Worm (Caenorhabditis elegans): ENCODE measurements around the gene ZK632.2.

ZK632.2 gene

ce11 chrIII:9818763-9819162 lies 19.9 kb downstream of the ZK632.2 start, which contains the start of gene panl-3 (continued):
- TF ChIP-seq lin-39 (tag; optimal IDR thresholded peaks at IDR 0.05) (no peak), dmd-4 (tag; optimal IDR thresholded peaks at IDR 0.05) (no peak), blmp-1 (tag; optimal IDR thresholded peaks at IDR 0.05; ENCODE audit: insufficient read depth) (peak; percentile 4), fos-1 (tag; optimal IDR thresholded peaks at IDR 0.05) (peak; percentile 12), unc-39 (tag; optimal IDR thresholded peaks at IDR 0.05) (no peak), lin-13 (GFP tag; optimal IDR thresholded peaks at IDR 0.05) (peak; percentile 51)

ce11 chrIII:9822942-9823341 lies 24.0 kb downstream of the ZK632.2 start, which contains the start of gene arl-5:
arl-5 (plus strand) TSS chrIII:9823242.
- TF ChIP-seq sma-9 (GFP tag; optimal IDR thresholded peaks at IDR 0.05) (no peak), sma-9 (tag; optimal IDR thresholded peaks at IDR 0.05) (no peak), sma-3 (GFP tag; optimal IDR thresholded peaks at IDR 0.05) (no peak), nhr-11 (tag; optimal IDR thresholded peaks at IDR 0.05) (no peak), lin-13 (GFP tag; optimal IDR thresholded peaks at IDR 0.05) (no peak), nhr-12 (tag; optimal IDR thresholded peaks at IDR 0.05) (no peak), nhr-129 (tag; optimal IDR thresholded peaks at IDR 0.05) (no peak), mdl-1 (tag; optimal IDR thresholded peaks at IDR 0.05) (no peak), zag-1 (tag; optimal IDR thresholded peaks at IDR 0.05) (no peak), unc-55 (GFP tag; optimal IDR thresholded peaks at IDR 0.05) (no peak), lin-11 (tag; optimal IDR thresholded peaks at IDR 0.05) (no peak), ceh-16 (tag; optimal IDR thresholded peaks at IDR 0.05) (no peak), mab-5 (tag; optimal IDR thresholded peaks at IDR 0.05) (no peak), R02D3.7 (tag; optimal IDR thresholded peaks at IDR 0.05) (no peak), dmd-4 (tag; optimal IDR thresholded peaks at IDR 0.05) (no peak), nhr-77 (tag; optimal IDR thresholded peaks at IDR 0.05) (no peak), lin-39 (tag; optimal IDR thresholded peaks at IDR 0.05) (no peak), fos-1 (tag; optimal IDR thresholded peaks at IDR 0.05) (no peak), snpc-4 (tag; optimal IDR thresholded peaks at IDR 0.05) (no peak), egl-27 (tag; optimal IDR thresholded peaks at IDR 0.05) (no peak)

- TF ChIP-seq ztf-11 (tag; optimal IDR thresholded peaks at IDR 0.05) (no peak), lin-39 (tag; optimal IDR thresholded peaks at IDR 0.05) (no peak), unc-55 (GFP tag; optimal IDR thresholded peaks at IDR 0.05) (no peak), C34F6.9 (tag; optimal IDR thresholded peaks at IDR 0.05) (no peak)
Observed at ce11 chrIII:9823748-9824147, 24.8 kb downstream of the ZK632.2 start.

- TF ChIP-seq lsy-2 (tag; optimal IDR thresholded peaks at IDR 0.05), result peak in 1 of 2 experiments; percentile 32
- TF ChIP-seq lin-13 (GFP tag; optimal IDR thresholded peaks at IDR 0.05), result peak; percentile 11
- TF ChIP-seq C34F6.9 (tag; optimal IDR thresholded peaks at IDR 0.05), result no peak
- TF ChIP-seq sma-3 (GFP tag; optimal IDR thresholded peaks at IDR 0.05), result peak; percentile 40
- TF ChIP-seq ztf-4 (tag; optimal IDR thresholded peaks at IDR 0.05), result peak; percentile 78
- TF ChIP-seq skn-1 (tag; optimal IDR thresholded peaks at IDR 0.05), result no peak
- TF ChIP-seq nhr-25 (tag; optimal IDR thresholded peaks at IDR 0.05), result peak; percentile 2
- TF ChIP-seq ama-1 (optimal IDR thresholded peaks at IDR 0.05), result peak; percentile 67
- TF ChIP-seq crh-2 (tag; optimal IDR thresholded peaks at IDR 0.05), result peak; percentile 18
Observed at ce11 chrIII:9824330-9824934, 25.5 kb downstream of the ZK632.2 start, which contains the start of gene lin-52. lin-52 (minus strand) TSS chrIII:9824750.

ce11 chrIII:9825073-9825828 lies 26.3 kb downstream of the ZK632.2 start, which contains the start of gene ZK632.9:
ZK632.9 (minus strand) TSS chrIII:9825432.
- no peak for TF ChIP-seq dmd-4 (tag; optimal IDR thresholded peaks at IDR 0.05)
- TF ChIP-seq R02D3.7 (tag; optimal IDR thresholded peaks at IDR 0.05), result no peak
- no peak for TF ChIP-seq lin-13 (GFP tag; optimal IDR thresholded peaks at IDR 0.05)
- peak; percentile 32 for TF ChIP-seq nhr-129 (tag; optimal IDR thresholded peaks at IDR 0.05)
- no peak for TF ChIP-seq snpc-4 (tag; optimal IDR thresholded peaks at IDR 0.05)
- TF ChIP-seq lin-39 (tag; optimal IDR thresholded peaks at IDR 0.05), result no peak
- no peak for TF ChIP-seq mab-5 (tag; optimal IDR thresholded peaks at IDR 0.05)
- no peak for TF ChIP-seq crh-2 (tag; optimal IDR thresholded peaks at IDR 0.05)
- no peak for TF ChIP-seq alr-1 (tag; optimal IDR thresholded peaks at IDR 0.05)
- no peak for TF ChIP-seq sma-3 (GFP tag; optimal IDR thresholded peaks at IDR 0.05)
- TF ChIP-seq skn-1 (tag; optimal IDR thresholded peaks at IDR 0.05), result peak; percentile 34
- TF ChIP-seq mdl-1 (tag; optimal IDR thresholded peaks at IDR 0.05), result no peak
- no peak for TF ChIP-seq peb-1 (tag; optimal IDR thresholded peaks at IDR 0.05)
- no peak for TF ChIP-seq C34F6.9 (tag; optimal IDR thresholded peaks at IDR 0.05)
- no peak for TF ChIP-seq F13H6.1 (tag; optimal IDR thresholded peaks at IDR 0.05)
- TF ChIP-seq nhr-6 (tag; optimal IDR thresholded peaks at IDR 0.05), result no peak
- TF ChIP-seq unc-55 (GFP tag; optimal IDR thresholded peaks at IDR 0.05), result peak; percentile 11
- TF ChIP-seq mbf-1 (tag; optimal IDR thresholded peaks at IDR 0.05), result no peak
- no peak for TF ChIP-seq nhr-23 (tag; optimal IDR thresholded peaks at IDR 0.05)
- TF ChIP-seq sem-4 (tag; optimal IDR thresholded peaks at IDR 0.05), result no peak
- TF ChIP-seq ZK546.5 (tag; optimal IDR thresholded peaks at IDR 0.05), result no peak
- no peak for TF ChIP-seq lin-11 (tag; optimal IDR thresholded peaks at IDR 0.05)
- TF ChIP-seq zag-1 (tag; optimal IDR thresholded peaks at IDR 0.05), result no peak
- no peak for TF ChIP-seq unc-62 (GFP tag; optimal IDR thresholded peaks at IDR 0.05)
- no peak for TF ChIP-seq nhr-11 (tag; optimal IDR thresholded peaks at IDR 0.05)
- no peak for TF ChIP-seq nhr-12 (tag; optimal IDR thresholded peaks at IDR 0.05)
- TF ChIP-seq gmeb-1 (tag; optimal IDR thresholded peaks at IDR 0.05), result no peak
- TF ChIP-seq ztf-11 (tag; optimal IDR thresholded peaks at IDR 0.05), result no peak
- TF ChIP-seq sma-9 (GFP tag; optimal IDR thresholded peaks at IDR 0.05), result no peak
- TF ChIP-seq sma-9 (tag; optimal IDR thresholded peaks at IDR 0.05), result no peak
- peak; percentile 35 for TF ChIP-seq fos-1 (tag; optimal IDR thresholded peaks at IDR 0.05)
